Worm (Caenorhabditis elegans) whole organism, late embryonic: ENCODE results near the gene sra-27.
A peak's percentile ranks its signal among the peaks of the same experiment; 100 is the strongest.

Experiments
- F13H6.1 ChIP-seq: sonication (generic microtip); optimal IDR thresholded peaks from 2 replicates; lab custom pipeline; 2016; ENCODE audit warnings: missing genetic modification characterization, missing compliant biosample characterization
- ceh-19 ChIP-seq: fragments of 200-800 bp; sonication (Bioruptor generic); optimal IDR thresholded peaks from 2 replicates; lab custom pipeline; 2018; ENCODE audit warnings: mild to moderate bottlenecking, missing genetic modification characterization, missing compliant biosample characterization
- elt-2 ChIP-seq: sonication (generic microtip); optimal IDR thresholded peaks from 2 replicates; lab custom pipeline; 2016; ENCODE audit warnings: missing genetic modification reagents, missing genetic modification characterization, missing compliant biosample characterization
- ets-4 ChIP-seq: sonication (generic microtip); optimal IDR thresholded peaks from 2 replicates; lab custom pipeline; 2016; ENCODE audit warnings: missing genetic modification characterization, missing compliant biosample characterization
- fkh-6 ChIP-seq: sonication (generic microtip); optimal IDR thresholded peaks from 2 replicates; lab custom pipeline; 2016; ENCODE audit warnings: missing genetic modification characterization, missing compliant biosample characterization
- nfya-1 ChIP-seq: sonication (generic microtip); optimal IDR thresholded peaks from 2 replicates; lab custom pipeline; 2017; ENCODE audit warnings: missing genetic modification characterization, mild to moderate bottlenecking, missing compliant biosample characterization, antibody characterized with exemption, moderate library complexity
- nhr-11 ChIP-seq: fragments of 150-350 bp; optimal IDR thresholded peaks from 2 replicates; lab custom pipeline; 2014; ENCODE audit warnings: missing biosample characterization, missing genetic modification characterization
- pag-3 ChIP-seq: sonication (generic microtip); optimal IDR thresholded peaks from 2 replicates; lab custom pipeline; 2016; ENCODE audit warnings: missing compliant biosample characterization, missing genetic modification characterization, borderline replicate concordance
- pha-4 ChIP-seq: fragments of 150-350 bp; optimal IDR thresholded peaks from 2 replicates; lab custom pipeline; 2018; ENCODE audit warnings: missing biosample characterization, missing genetic modification reagents, missing genetic modification characterization
- sdc-2 ChIP-seq: sonication (generic microtip); optimal IDR thresholded peaks from 2 replicates; lab custom pipeline; 2016; ENCODE audit warnings: missing genotype, missing genetic modification characterization, missing compliant biosample characterization
- tbx-7 ChIP-seq: sonication (generic microtip); optimal IDR thresholded peaks from 2 replicates; lab custom pipeline; 2016; ENCODE audit warnings: missing genotype, missing genetic modification characterization, missing compliant biosample characterization
- unc-3 ChIP-seq, 2 experiments: fragments of 200-800 bp in 1 of 2; sonication (Bioruptor generic) in 1 of 2; sonication (generic microtip) in 1 of 2; conservative IDR thresholded peaks in 1 of 2; optimal IDR thresholded peaks in 1 of 2; 2 replicates each; pipeline versions ENCODE4 v1.3.6 to Lab custom; 2016 to 2022; ENCODE audit warnings: missing compliant biosample characterization in 2 of 2, missing genetic modification characterization in 2 of 2, missing genetic modification reagents in 1 of 2

DNA sequence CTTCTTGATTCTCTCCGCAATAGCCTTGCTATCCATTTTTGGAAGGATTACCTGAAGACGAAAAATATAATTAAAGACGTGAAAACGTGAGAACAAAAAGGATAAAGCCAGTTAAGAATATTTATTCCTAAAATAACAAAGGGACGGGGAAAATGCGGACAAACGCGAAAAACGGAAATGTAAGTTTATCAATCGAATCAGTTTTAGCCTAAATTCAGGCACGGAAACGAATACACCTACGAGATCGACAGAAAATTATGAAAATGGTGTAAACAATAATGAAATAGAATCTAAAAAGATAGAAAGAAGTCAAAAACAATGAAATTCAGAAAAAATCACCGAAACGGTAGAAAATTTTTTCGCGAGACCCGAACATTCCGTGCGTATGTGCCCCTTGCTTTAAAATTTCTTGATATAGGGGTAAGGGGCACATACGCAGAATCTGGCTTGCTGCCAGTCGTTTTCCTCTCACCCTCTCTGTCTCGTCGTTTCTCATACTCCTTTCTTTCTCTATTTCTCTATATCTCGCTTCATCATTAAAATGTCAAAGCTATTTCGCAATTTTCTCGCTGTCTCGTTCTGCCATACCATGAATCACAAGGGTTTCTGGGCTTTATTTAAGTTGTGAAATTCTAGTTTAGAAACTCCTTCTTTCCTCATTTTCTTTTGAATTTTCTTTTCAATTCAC lies 19.9 kb downstream of the sra-27 start, which contains the start of gene icd-1:
- peak; percentile 66 for TF ChIP-seq elt-2 (tag; lab: Kevin White, UChicago)
- no peak for TF ChIP-seq pha-4 (tag; lab: Kevin White, UChicago)
- TF ChIP-seq nfya-1 (tag; lab: Kevin White, UChicago) = peak; percentile 96
- TF ChIP-seq fkh-6 (tag; lab: Kevin White, UChicago) = no peak
- no peak for TF ChIP-seq pag-3 (tag; lab: Kevin White, UChicago)
- TF ChIP-seq unc-3 (GFP tag; conservative IDR thresholded peaks at IDR 0.05; lab: Robert Waterston, UW) = no peak
- TF ChIP-seq unc-3 (tag; optimal IDR thresholded peaks at IDR 0.05; lab: Kevin White, UChicago) = no peak
- no peak for TF ChIP-seq tbx-7 (tag; lab: Kevin White, UChicago)
- TF ChIP-seq ceh-19 (GFP tag; lab: Kevin White, UChicago) = no peak
- peak; percentile 66 for TF ChIP-seq nhr-11 (tag; lab: Kevin White, UChicago)
- TF ChIP-seq ets-4 (tag; lab: Kevin White, UChicago) = no peak
- no peak for TF ChIP-seq F13H6.1 (tag; lab: Kevin White, UChicago)
- TF ChIP-seq sdc-2 = no peak
